Worm (Caenorhabditis elegans): Measurements from ENCODE around the gene glb-3.

DNA sequence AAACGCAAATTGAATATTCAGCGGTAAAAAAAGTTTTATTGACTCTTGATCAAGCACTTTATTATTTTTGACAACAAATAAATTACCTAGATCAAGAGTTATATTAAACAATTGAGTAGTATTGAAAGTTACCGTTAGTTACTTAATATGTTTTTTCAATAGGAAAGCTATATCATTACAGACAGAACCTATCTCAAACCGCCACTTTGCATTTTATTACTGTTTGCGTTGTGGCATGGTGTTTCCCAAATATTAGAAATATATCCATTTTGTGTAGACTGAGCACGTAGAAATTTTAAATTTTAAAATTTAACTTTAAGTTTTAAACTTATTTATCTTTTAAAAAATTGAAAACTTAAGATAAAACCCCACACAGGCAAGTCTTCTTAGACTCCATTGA, 30.0 kb upstream of the glb-3 start:
- TF ChIP-seq dao-5 (tag; optimal IDR thresholded peaks at IDR 0.05) (no peak), W03F9.2 (tag; optimal IDR thresholded peaks at IDR 0.05) (no peak)
